Worm (Caenorhabditis elegans) whole organism, L4 larva: ENCODE measurements around the gene C39E9.8.

ENCODE experiments used
- nhr-11 ChIP-seq: fragments of 150-350 bp; optimal IDR thresholded peaks from 2 replicates; lab custom pipeline; 2014; ENCODE audit warnings: missing biosample characterization, missing genetic modification characterization
- snpc-4 ChIP-seq: fragments of 150-350 bp; optimal IDR thresholded peaks from 2 replicates; lab custom pipeline; 2014; ENCODE audit warnings: missing biosample characterization, missing genetic modification characterization
- unc-62 ChIP-seq, 3 experiments: fragments of 150-350 bp in 1 of 3; sonication (generic microtip); optimal IDR thresholded peaks in 2 of 3; peaks in 1 of 3; 1 replicate in 1 of 3; 2 replicates in 2 of 3; lab custom pipeline; 2014 to 2017; ENCODE audit warnings: missing biosample characterization in 3 of 3, missing genetic modification characterization in 3 of 3, missing genetic modification reagents in 3 of 3, missing genotype in 1 of 3

DNA sequence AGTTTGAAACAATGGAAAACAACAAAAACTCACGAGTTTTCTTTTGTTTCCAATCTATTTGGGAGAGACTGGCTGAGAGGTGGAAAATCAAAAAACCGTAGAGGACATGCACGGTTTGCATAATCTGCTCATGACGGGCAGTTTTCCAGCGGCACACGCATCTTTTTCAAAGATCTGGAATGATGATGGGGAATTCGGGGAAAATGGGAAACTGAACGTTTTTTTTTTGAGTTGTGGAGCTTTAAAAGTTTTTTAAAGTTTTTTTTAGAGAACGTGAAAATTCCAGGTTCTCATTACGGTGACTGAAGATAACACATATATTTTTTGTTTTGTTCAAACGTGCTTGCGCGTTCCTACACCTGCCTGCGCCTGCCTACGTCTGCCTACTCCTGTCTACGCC, 2.6 kb upstream of the C39E9.8 start, which contains the start of gene C39E9.7:
- TF ChIP-seq unc-62 (GFP tag; optimal IDR thresholded peaks at IDR 0.05 in 1 of 2; lab: Kevin White, UChicago) (no peak), unc-62 (tag; optimal IDR thresholded peaks at IDR 0.05; lab: Kevin White, UChicago) (no peak), nhr-11 (tag; lab: Kevin White, UChicago) (no peak), snpc-4 (tag; lab: Kevin White, UChicago) (no peak)
